Fruit fly (Drosophila melanogaster): ENCODE results near the gene comm.

- TF ChIP-seq pan (optimal IDR thresholded peaks at IDR 0.05) (no peak), Dll (optimal IDR thresholded peaks at IDR 0.05) (no peak), CG8478 (optimal IDR thresholded peaks at IDR 0.05) (no peak), psq (optimal IDR thresholded peaks at IDR 0.05) (no peak)
These were observed 38.7 kb downstream of the comm start for dm6 chr3L:15689518-15689917.
